Fruit fly (Drosophila melanogaster) whole organism, embryonic: ENCODE results near the gene CG15767.

Experiments
- Atf-2 ChIP-seq: fragments of 200-800 bp; sonication (Bioruptor generic); optimal IDR thresholded peaks from 2 replicates; lab custom pipeline; 2016; ENCODE audit warnings: missing biosample characterization, missing genetic modification characterization
- B-H2 ChIP-seq: fragments of 200-800 bp; sonication (Bioruptor generic); optimal IDR thresholded peaks from 2 replicates; lab custom pipeline; 2018; ENCODE audit warnings: missing biosample characterization, mild to moderate bottlenecking, missing genetic modification characterization
- CG11085 ChIP-seq: fragments of 200-800 bp; sonication (Bioruptor generic); IDR thresholded peaks from 2 replicates; pipeline ENCODE4 v1.3.6; 2022; ENCODE audit warnings: missing biosample characterization, missing genetic modification characterization
- CG11696 ChIP-seq: fragments of 200-800 bp; sonication (Bioruptor generic); IDR thresholded peaks from 2 replicates; pipeline ENCODE4 v1.3.6; 2022; ENCODE audit warnings: missing biosample characterization, missing genetic modification characterization
- CG13123 ChIP-seq: fragments of 200-800 bp; sonication (Bioruptor generic); optimal IDR thresholded peaks from 2 replicates; lab custom pipeline; 2016; ENCODE audit warnings: missing biosample characterization, missing genetic modification characterization
- CG14667 ChIP-seq: fragments of 200-800 bp; sonication (Bioruptor generic); IDR thresholded peaks from 2 replicates; pipeline ENCODE4 v1.3.6; 2022; ENCODE audit warnings: missing biosample characterization, missing genetic modification characterization
- CG15011 ChIP-seq: fragments of 200-800 bp; sonication (Bioruptor generic); optimal IDR thresholded peaks from 3 replicates; lab custom pipeline; 2018; ENCODE audit warnings: missing biosample characterization, mild to moderate bottlenecking, missing genetic modification characterization
- CG16779 ChIP-seq: fragments of 200-800 bp; sonication (Bioruptor generic); IDR thresholded peaks from 2 replicates; pipeline ENCODE4 v1.3.6; 2022; ENCODE audit warnings: missing biosample characterization, missing genetic modification characterization
- CG17328 ChIP-seq: fragments of 200-800 bp; sonication (Bioruptor generic); IDR thresholded peaks from 2 replicates; pipeline ENCODE4 v1.3.6; 2022; ENCODE audit warnings: missing biosample characterization, missing genetic modification characterization
- CG1792 ChIP-seq: fragments of 200-800 bp; sonication (Bioruptor generic); optimal IDR thresholded peaks from 2 replicates; lab custom pipeline; 2016; ENCODE audit warnings: missing biosample characterization, missing genetic modification characterization
- CG30403 ChIP-seq: fragments of 200-800 bp; sonication (Bioruptor generic); optimal IDR thresholded peaks from 3 replicates; lab custom pipeline; 2016; ENCODE audit warnings: missing biosample characterization, missing genetic modification characterization
- CG34376 ChIP-seq: fragments of 200-800 bp; sonication (Bioruptor generic); optimal IDR thresholded peaks from 2 replicates; lab custom pipeline; 2018; ENCODE audit warnings: missing biosample characterization, mild to moderate bottlenecking, missing genetic modification characterization
- CG3995 ChIP-seq: fragments of 200-800 bp; sonication (Bioruptor generic); optimal IDR thresholded peaks from 3 replicates; lab custom pipeline; 2016; ENCODE audit warnings: missing biosample characterization, missing genetic modification characterization
- CG4282 ChIP-seq: fragments of 200-800 bp; sonication (Bioruptor generic); optimal IDR thresholded peaks from 2 replicates; lab custom pipeline; 2016; ENCODE audit warnings: missing biosample characterization, missing genetic modification characterization
- CG7357 ChIP-seq: fragments of 200-800 bp; sonication (Bioruptor generic); IDR thresholded peaks from 3 replicates; pipeline ENCODE4 v1.3.6; 2022; ENCODE audit warnings: missing biosample characterization, missing genetic modification characterization
- CG8089 ChIP-seq: fragments of 200-800 bp; sonication (Bioruptor generic); optimal IDR thresholded peaks from 3 replicates; lab custom pipeline; 2016; ENCODE audit warnings: missing biosample characterization, missing genetic modification characterization
- CG9727 ChIP-seq: fragments of 200-800 bp; sonication (Bioruptor generic); optimal IDR thresholded peaks from 3 replicates; lab custom pipeline; 2017; ENCODE audit warnings: missing biosample characterization, mild to moderate bottlenecking, missing genetic modification characterization
- CHES-1-like ChIP-seq: fragments of 200-800 bp; sonication (Bioruptor generic); optimal IDR thresholded peaks from 2 replicates; lab custom pipeline; 2016; ENCODE audit warnings: missing biosample characterization, missing genetic modification characterization
- Drgx ChIP-seq: fragments of 200-800 bp; sonication (Bioruptor generic); IDR thresholded peaks from 2 replicates; pipeline ENCODE4 v1.3.6; 2022; ENCODE audit warnings: missing biosample characterization, missing genetic modification characterization
- Fer1 ChIP-seq: fragments of 200-800 bp; sonication (Bioruptor generic); optimal IDR thresholded peaks from 2 replicates; lab custom pipeline; 2017; ENCODE audit warnings: missing biosample characterization, mild to moderate bottlenecking, missing genetic modification characterization
- Gug ChIP-seq: fragments of 200-800 bp; sonication (Bioruptor generic); IDR thresholded peaks from 4 replicates; pipeline ENCODE4 v1.3.6; 2022; ENCODE audit warnings: missing biosample characterization, missing genetic modification characterization
- HmgZ ChIP-seq: fragments of 200-800 bp; sonication (Bioruptor generic); optimal IDR thresholded peaks from 2 replicates; lab custom pipeline; 2018; ENCODE audit warnings: missing biosample characterization, mild to moderate bottlenecking, missing genetic modification characterization
- Hr39 ChIP-seq: fragments of >200 bp; optimal IDR thresholded peaks from 2 replicates; lab custom pipeline; 2017
- Max ChIP-seq: fragments of 200-800 bp; sonication (Bioruptor generic); optimal IDR thresholded peaks from 2 replicates; lab custom pipeline; 2016; ENCODE audit warnings: missing biosample characterization, mild to moderate bottlenecking, missing genetic modification characterization
- Mrtf ChIP-seq: fragments of 200-800 bp; sonication (Bioruptor generic); IDR thresholded peaks from 3 replicates; pipeline ENCODE4 v1.3.6; 2022; ENCODE audit warnings: missing biosample characterization, missing genetic modification characterization
- NC2α ChIP-seq: fragments of 200-800 bp; sonication (Bioruptor generic); optimal IDR thresholded peaks from 2 replicates; lab custom pipeline; 2016; ENCODE audit warnings: missing biosample characterization, missing genetic modification characterization
- NC2β ChIP-seq: fragments of 200-800 bp; sonication (Bioruptor generic); optimal IDR thresholded peaks from 2 replicates; lab custom pipeline; 2016; ENCODE audit warnings: missing biosample characterization, missing genetic modification characterization
- Oli ChIP-seq: fragments of 200-800 bp; sonication (Bioruptor generic); optimal IDR thresholded peaks from 2 replicates; lab custom pipeline; 2018; ENCODE audit warnings: missing biosample characterization, mild to moderate bottlenecking, missing genetic modification characterization, moderate library complexity
- Optix ChIP-seq: fragments of 200-800 bp; sonication (Bioruptor generic); IDR thresholded peaks from 3 replicates; pipeline ENCODE4 v1.3.6; 2022; ENCODE audit warnings: missing biosample characterization, missing genetic modification characterization
- Vsx1 ChIP-seq: fragments of 200-800 bp; sonication (Bioruptor generic); optimal IDR thresholded peaks from 2 replicates; lab custom pipeline; 2017; ENCODE audit warnings: missing biosample characterization, mild to moderate bottlenecking, missing genetic modification characterization, missing genetic modification reagents
- Xbp1 ChIP-seq: fragments of 200-800 bp; sonication (Bioruptor generic); optimal IDR thresholded peaks from 3 replicates; lab custom pipeline; 2016; ENCODE audit warnings: missing biosample characterization, mild to moderate bottlenecking, missing genetic modification characterization
- YL-1 ChIP-seq: fragments of 200-800 bp; sonication (Bioruptor generic); optimal IDR thresholded peaks from 3 replicates; lab custom pipeline; 2017; ENCODE audit warnings: missing biosample characterization, mild to moderate bottlenecking, missing genetic modification characterization
- ato ChIP-seq: fragments of 200-800 bp; sonication (Bioruptor generic); IDR thresholded peaks from 2 replicates; pipeline ENCODE4 v1.3.6; 2022; ENCODE audit warnings: missing biosample characterization, missing genetic modification characterization; ENCODE audit not compliant: partially characterized antibody
- corto ChIP-seq: fragments of 200-800 bp; sonication (Bioruptor generic); optimal IDR thresholded peaks from 2 replicates; lab custom pipeline; 2016; ENCODE audit warnings: missing biosample characterization, mild to moderate bottlenecking, missing genetic modification characterization, moderate library complexity
- dm ChIP-seq: fragments of 200-800 bp; sonication (Bioruptor generic); optimal IDR thresholded peaks from 3 replicates; lab custom pipeline; 2016; ENCODE audit warnings: missing biosample characterization, missing genetic modification characterization
- dmrt11E ChIP-seq: fragments of 200-800 bp; sonication (Bioruptor generic); optimal IDR thresholded peaks from 3 replicates; lab custom pipeline; 2018; ENCODE audit warnings: missing biosample characterization, mild to moderate bottlenecking, missing genetic modification characterization, moderate library complexity
- hbn ChIP-seq: fragments of 200-800 bp; sonication (Bioruptor generic); IDR thresholded peaks from 2 replicates; pipeline ENCODE4 v1.3.6; 2022; ENCODE audit warnings: missing biosample characterization, missing genetic modification characterization; ENCODE audit not compliant: partially characterized antibody
- her ChIP-seq: fragments of 200-800 bp; sonication (Bioruptor generic); optimal IDR thresholded peaks from 2 replicates; lab custom pipeline; 2016; ENCODE audit warnings: missing biosample characterization, missing genetic modification characterization
- hth ChIP-seq: fragments of >200 bp; optimal IDR thresholded peaks from 2 replicates; lab custom pipeline; 2017; ENCODE audit warnings: inconsistent platforms
- jumu ChIP-seq: fragments of 200-800 bp; sonication (Bioruptor generic); optimal IDR thresholded peaks from 3 replicates; lab custom pipeline; 2016; ENCODE audit warnings: missing biosample characterization, missing genetic modification characterization
- lov ChIP-seq, 2 experiments: fragments of 200-800 bp in 1 of 2; fragments of >200 bp in 1 of 2; sonication (Bioruptor generic) in 1 of 2; IDR thresholded peaks in 1 of 2; optimal IDR thresholded peaks in 1 of 2; 2 replicates in 1 of 2; 3 replicates in 1 of 2; pipeline versions ENCODE4 v1.3.6 to Lab custom; 2017 to 2022; ENCODE audit warnings: missing biosample characterization in 1 of 2, missing genetic modification characterization in 1 of 2
- mld ChIP-seq: fragments of 200-800 bp; sonication (Bioruptor generic); IDR thresholded peaks from 3 replicates; pipeline ENCODE4 v1.3.6; 2022; ENCODE audit warnings: missing biosample characterization, missing genetic modification characterization; ENCODE audit not compliant: partially characterized antibody
- nom ChIP-seq: fragments of 200-800 bp; sonication (Bioruptor generic); optimal IDR thresholded peaks from 2 replicates; lab custom pipeline; 2017; ENCODE audit warnings: missing biosample characterization, missing genetic modification characterization, mild to moderate bottlenecking, moderate library complexity, missing genetic modification reagents
- otp ChIP-seq: fragments of 200-800 bp; sonication (Bioruptor generic); IDR thresholded peaks from 3 replicates; pipeline ENCODE4, ENCODE4 v1.3.6; 2022; ENCODE audit warnings: missing biosample characterization, missing genetic modification characterization
- p53 ChIP-seq: fragments of 200-800 bp; sonication (Bioruptor generic); optimal IDR thresholded peaks from 2 replicates; lab custom pipeline; 2016; ENCODE audit warnings: missing biosample characterization, missing genetic modification characterization
- salm ChIP-seq: fragments of 200-800 bp; sonication (Bioruptor generic); optimal IDR thresholded peaks from 2 replicates; lab custom pipeline; 2018; ENCODE audit warnings: missing biosample characterization, mild to moderate bottlenecking, missing genetic modification characterization
- sens ChIP-seq: fragments of 200-800 bp; sonication (Bioruptor generic); peaks from one replicate; lab custom pipeline; 2016; ENCODE audit warnings: missing biosample characterization, missing genetic modification characterization
- ttk ChIP-seq: fragments of 200-800 bp; sonication (Bioruptor generic); IDR thresholded peaks from 2 replicates; pipeline ENCODE4 v2.1.2; 2022; ENCODE audit warnings: missing biosample characterization, missing genetic modification characterization
- tx ChIP-seq: fragments of 200-800 bp; sonication (Bioruptor generic); optimal IDR thresholded peaks from 2 replicates; lab custom pipeline; 2016; ENCODE audit warnings: missing biosample characterization, missing genetic modification characterization

Gene CG15767

DNA sequence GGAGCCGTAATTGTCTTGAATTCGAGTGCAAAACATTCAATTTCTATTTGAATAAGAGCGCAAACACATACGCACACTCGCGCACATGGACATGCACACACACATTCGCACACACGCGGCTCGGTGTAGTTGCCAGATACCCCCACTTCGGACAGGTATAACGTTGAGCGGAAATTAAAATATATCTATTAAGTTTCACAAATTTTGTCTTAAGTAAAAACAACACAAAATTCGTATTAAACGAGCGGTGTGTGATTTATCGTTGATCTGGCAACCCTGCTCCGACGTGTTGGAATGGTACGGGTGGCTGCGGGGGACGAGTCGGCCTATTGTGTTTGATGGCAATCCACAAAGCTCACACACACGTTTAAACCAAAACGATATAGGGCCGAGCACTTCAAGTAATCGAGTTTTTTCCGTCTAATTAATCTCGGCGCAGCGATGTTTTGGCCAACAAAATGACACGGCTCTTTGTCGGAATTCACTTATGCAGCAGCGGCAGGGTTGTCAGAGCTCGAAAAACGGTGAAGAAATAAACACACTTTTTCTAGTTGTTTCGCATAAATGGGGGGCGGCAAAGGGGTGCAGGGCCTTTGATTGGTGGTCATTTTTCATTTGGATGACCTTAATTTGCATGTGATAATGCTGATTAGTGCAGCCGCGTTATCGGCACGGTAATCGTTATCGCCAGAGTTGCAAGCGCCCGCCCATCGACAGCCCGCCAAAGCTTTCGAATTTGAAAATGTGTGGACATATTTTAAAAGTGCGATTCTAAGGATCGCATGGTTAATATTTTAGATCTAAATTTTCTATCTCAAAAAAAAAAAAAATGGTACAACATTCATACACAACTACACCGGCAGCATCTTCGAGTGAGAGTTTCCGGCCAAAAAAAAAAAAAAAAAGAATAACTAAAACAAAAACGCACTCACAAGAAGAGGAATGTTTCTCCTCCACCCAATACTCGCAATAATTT lies 43.2 kb upstream of the CG15767 start (continued):
- TF ChIP-seq CG34376 (GFP tag; lab: Kevin White, UChicago) (peak; percentile 55), YL-1 (GFP tag; lab: Kevin White, UChicago) (peak; percentile 36), CG15011 (GFP tag; lab: Kevin White, UChicago) (peak; percentile 60), dmrt11E (peak; percentile 50), CG13123 (no peak), HmgZ (tag; lab: Kevin White, UChicago) (peak; percentile 49), Mrtf (GFP tag; lab: Robert Waterston, UW) (peak; percentile 75; the same call in 2 of the 3 replicates), Fer1 (GFP tag; lab: Kevin White, UChicago) (peak; percentile 75), CG8089 (GFP tag; lab: Kevin White, UChicago) (peak; percentile 25), dm (peak; percentile 19), CG1792 (GFP tag; lab: Kevin White, UChicago) (no peak), CG3995 (GFP tag; lab: Kevin White, UChicago) (peak; percentile 7), lov (optimal IDR thresholded peaks at IDR 0.05; lab: Kevin White, UChicago) (no peak), lov (GFP tag; IDR thresholded peaks at IDR 0.05; lab: Robert Waterston, UW) (peak; percentile 83; the same call in 2 of the 3 replicates), ato (peak; percentile 38; the same call in 1 of the 2 replicates), Oli (tag; lab: Kevin White, UChicago) (peak; percentile 72), Gug (GFP tag; lab: Robert Waterston, UW) (peak; percentile 69), Optix (GFP tag; lab: Robert Waterston, UW) (peak; percentile 73), CG30403 (GFP tag; lab: Kevin White, UChicago) (peak; percentile 60), Xbp1 (GFP tag; lab: Kevin White, UChicago) (peak; percentile 74), nom (GFP tag; lab: Kevin White, UChicago) (peak; percentile 57), CG4282 (GFP tag; lab: Kevin White, UChicago) (no peak), Vsx1 (GFP tag; lab: Kevin White, UChicago) (peak; percentile 3), hth (lab: Kevin White, UChicago) (no peak), Atf-2 (GFP tag; lab: Kevin White, UChicago) (peak; percentile 42), NC2α (GFP tag; lab: Kevin White, UChicago) (no peak), sens (GFP tag; lab: Kevin White, UChicago) (peak; percentile 86), CG16779 (GFP tag; lab: Robert Waterston, UW) (peak; percentile 83), Max (GFP tag; lab: Kevin White, UChicago) (peak; percentile 45), CG9727 (peak; percentile 53), her (GFP tag; lab: Kevin White, UChicago) (no peak), p53 (GFP tag; lab: Kevin White, UChicago) (no peak), CHES-1-like (GFP tag; lab: Kevin White, UChicago) (no peak), Drgx (GFP tag; lab: Robert Waterston, UW) (peak; percentile 84), corto (GFP tag; lab: Kevin White, UChicago) (peak; percentile 56), mld (GFP tag; lab: Robert Waterston, UW) (0 out of 3 replicates have a peak, but pooled peaks have one; percentile 39), CG11696 (GFP tag; lab: Robert Waterston, UW) (peak; percentile 71), CG7357 (GFP tag; lab: Robert Waterston, UW) (peak; percentile 35; the same call in 1 of the 3 replicates), CG14667 (GFP tag; lab: Robert Waterston, UW) (peak; percentile 47), CG17328 (GFP tag; lab: Robert Waterston, UW) (peak; percentile 84), B-H2 (GFP tag; lab: Kevin White, UChicago) (peak; percentile 60), Hr39 (lab: Kevin White, UChicago) (no peak), NC2β (GFP tag; lab: Kevin White, UChicago) (peak; percentile 43), otp (peak; percentile 57; the same call in 2 of the 3 replicates), ttk (GFP tag; lab: Robert Waterston, UW) (peak; percentile 52; the same call in 1 of the 2 replicates), CG11085 (GFP tag; lab: Robert Waterston, UW) (peak; percentile 50), salm (tag; lab: Kevin White, UChicago) (peak; percentile 43), tx (GFP tag; lab: Kevin White, UChicago) (peak; percentile 34), jumu (GFP tag; lab: Kevin White, UChicago) (peak; percentile 43), hbn (no peak)
